Worm (Caenorhabditis elegans) whole organism, young adult: ENCODE data around the gene M01E10.3.

Experiments used
- ZK185.1 ChIP-seq: sonication (generic microtip); optimal IDR thresholded peaks from 2 replicates; lab custom pipeline; 2016; ENCODE audit warnings: mild to moderate bottlenecking, missing genetic modification characterization, missing compliant biosample characterization; ENCODE audit not compliant: poor library complexity, severe bottlenecking
- egrh-3 ChIP-seq: fragments of 200-800 bp; sonication (Bioruptor generic); IDR thresholded peaks from 2 replicates; pipeline ENCODE4 v1.3.6; 2022; ENCODE audit warnings: missing genetic modification reagents, missing genetic modification characterization, missing compliant biosample characterization
- fkh-3 ChIP-seq: sonication (generic microtip); optimal IDR thresholded peaks from 2 replicates; lab custom pipeline; 2016; ENCODE audit warnings: mild to moderate bottlenecking, missing genetic modification characterization, missing compliant biosample characterization
- lin-35 ChIP-seq, 3 experiments: fragments of 150-350 bp in 2 of 3; sonication (generic microtip) in 1 of 3; optimal IDR thresholded peaks; 2 replicates each; lab custom pipeline; 2014 to 2018; ENCODE audit warnings: missing biosample characterization in 3 of 3, missing genetic modification characterization in 3 of 3, missing genetic modification reagents in 3 of 3
- mel-28 ChIP-seq: sonication (generic microtip); optimal IDR thresholded peaks from 2 replicates; lab custom pipeline; 2016; ENCODE audit warnings: borderline replicate concordance, mild to moderate bottlenecking, missing genetic modification characterization, missing compliant biosample characterization
- snpc-3.4 ChIP-seq: sonication (generic microtip); optimal IDR thresholded peaks from 2 replicates; lab custom pipeline; 2017; ENCODE audit warnings: missing genetic modification characterization, mild to moderate bottlenecking, missing compliant biosample characterization, antibody characterized with exemption, moderate library complexity, missing genotype, missing genetic modification reagents
- snpc-4 ChIP-seq, 5 experiments: fragments of 150-350 bp in 1 of 5; sonication (generic microtip) in 4 of 5; optimal IDR thresholded peaks; 2 replicates each; lab custom pipeline; 2014 to 2018; ENCODE audit warnings: missing genetic modification characterization in 5 of 5, missing biosample characterization in 3 of 5, antibody characterized with exemption in 2 of 5, mild to moderate bottlenecking in 2 of 5, missing compliant biosample characterization in 2 of 5, missing genotype in 2 of 5, moderate library complexity in 2 of 5, missing genetic modification reagents in 1 of 5
- tbx-9 ChIP-seq: sonication (generic microtip); optimal IDR thresholded peaks from 2 replicates; lab custom pipeline; 2016; ENCODE audit warnings: borderline replicate concordance, missing genetic modification characterization, inconsistent platforms, missing compliant biosample characterization
- zfh-2 ChIP-seq: fragments of 200-800 bp; sonication (Bioruptor generic); conservative IDR thresholded peaks from 2 replicates; pipeline ENCODE4 v1.3.6; 2022; ENCODE audit warnings: missing genetic modification reagents, missing genetic modification characterization, missing compliant biosample characterization
- ztf-18 ChIP-seq: sonication (generic microtip); optimal IDR thresholded peaks from 2 replicates; lab custom pipeline; 2016; ENCODE audit warnings: missing genotype, mild to moderate bottlenecking, missing genetic modification characterization, missing compliant biosample characterization
- ztf-26 ChIP-seq: sonication (generic microtip); optimal IDR thresholded peaks from 2 replicates; lab custom pipeline; 2017; ENCODE audit warnings: missing genetic modification characterization, missing compliant biosample characterization

DNA sequence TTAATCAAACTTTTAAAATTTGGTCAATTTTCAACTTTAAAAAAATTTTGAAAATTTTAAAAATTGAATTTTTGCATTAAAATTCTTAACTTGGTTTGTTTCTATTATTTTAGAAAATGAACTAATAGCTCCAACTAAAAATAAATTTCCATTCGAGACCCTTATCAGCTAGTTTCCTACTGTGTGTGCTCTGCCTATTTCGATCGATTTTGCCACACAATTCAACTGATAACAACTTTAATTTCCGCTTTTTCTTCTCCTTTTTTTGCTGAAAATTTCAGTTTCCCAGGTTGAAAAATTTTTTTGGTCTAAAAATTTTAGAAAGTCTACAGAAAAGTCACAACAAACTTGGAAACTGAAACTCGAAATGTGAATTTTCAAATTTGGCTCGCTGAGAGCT lies 37.4 kb upstream of the M01E10.3 start:
- TF ChIP-seq fkh-3 (tag; lab: Kevin White, UChicago) (no peak), zfh-2 (GFP tag; lab: Robert Waterston, UW) (no peak), tbx-9 (tag; lab: Kevin White, UChicago) (no peak), ZK185.1 (tag; lab: Kevin White, UChicago) (no peak), snpc-4 (GFP tag; optimal IDR thresholded peaks at IDR 0.05; lab: Kevin White, UChicago) (no peak), snpc-4 (tag; optimal IDR thresholded peaks at IDR 0.05; lab: Kevin White, UChicago) (no peak), egrh-3 (GFP tag; lab: Robert Waterston, UW) (no peak), snpc-3.4 (tag; lab: Kevin White, UChicago) (no peak), lin-35 (GFP tag; optimal IDR thresholded peaks at IDR 0.05; lab: Kevin White, UChicago) (no peak), ztf-26 (tag; lab: Kevin White, UChicago) (no peak), ztf-18 (tag; lab: Kevin White, UChicago) (no peak), mel-28 (tag; lab: Kevin White, UChicago) (no peak)
